Worm (Caenorhabditis elegans): Measurements from ENCODE around the gene nhr-203.

The nhr-203 gene

ce11 chrV:482860-483259 lies 23.3 kb downstream of the nhr-203 start:
- no peak for TF ChIP-seq scrt-1 (GFP tag; IDR thresholded peaks at IDR 0.05)
- TF ChIP-seq hmbx-1 (tag; optimal IDR thresholded peaks at IDR 0.05), result no peak
- no peak for TF ChIP-seq sea-1 (GFP tag; conservative IDR thresholded peaks at IDR 0.05)
- TF ChIP-seq ceh-36 (tag; optimal IDR thresholded peaks at IDR 0.05), result no peak
- no peak for TF ChIP-seq pes-1 (GFP tag; IDR thresholded peaks at IDR 0.05)

ce11 chrV:483289-483795 lies 23.7 kb downstream of the nhr-203 start, which contains the start of gene nhr-130:
TSS of gene nhr-130 (minus strand) at chrV:483339.
- no peak for TF ChIP-seq hmg-4 (GFP tag; optimal IDR thresholded peaks at IDR 0.05)
- TF ChIP-seq ceh-13 (GFP tag; optimal IDR thresholded peaks at IDR 0.05), result no peak
- TF ChIP-seq tbx-37 (GFP tag; conservative IDR thresholded peaks at IDR 0.05), result no peak
- TF ChIP-seq B0310.2 (tag; optimal IDR thresholded peaks at IDR 0.05), result no peak
- no peak for TF ChIP-seq hnd-1 (tag; optimal IDR thresholded peaks at IDR 0.05)

- no peak for TF ChIP-seq flt-1 (GFP tag; IDR thresholded peaks at IDR 0.05)
- TF ChIP-seq F13C5.2 (tag; optimal IDR thresholded peaks at IDR 0.05), result no peak
- TF ChIP-seq ets-7 (tag; optimal IDR thresholded peaks at IDR 0.05), result no peak
- TF ChIP-seq scrt-1 (GFP tag; IDR thresholded peaks at IDR 0.05), result no peak
- TF ChIP-seq tbx-11 (GFP tag; IDR thresholded peaks at IDR 0.05), result no peak
- TF ChIP-seq tra-4 (tag; optimal IDR thresholded peaks at IDR 0.05), result no peak
- TF ChIP-seq sea-1 (GFP tag; conservative IDR thresholded peaks at IDR 0.05), result no peak
- TF ChIP-seq ceh-36 (tag; optimal IDR thresholded peaks at IDR 0.05), result no peak
- no peak for TF ChIP-seq aly-1 (tag; optimal IDR thresholded peaks at IDR 0.05)
- TF ChIP-seq B0310.2 (tag; optimal IDR thresholded peaks at IDR 0.05), result no peak
- no peak for TF ChIP-seq pes-1 (GFP tag; IDR thresholded peaks at IDR 0.05)
- TF ChIP-seq hmg-4 (GFP tag; optimal IDR thresholded peaks at IDR 0.05), result no peak
- no peak for TF ChIP-seq hmbx-1 (tag; optimal IDR thresholded peaks at IDR 0.05)
Observed at ce11 chrV:484285-484890, 24.8 kb downstream of the nhr-203 start, which contains the start of gene nhr-212. TSS of gene nhr-212 (plus strand) at chrV:484857.

ce11 chrV:486684-487083 lies 27.1 kb downstream of the nhr-203 start, which contains the start of gene nhr-211:
TSS of gene nhr-211 (plus strand) at chrV:486984.
- TF ChIP-seq ceh-36 (tag; optimal IDR thresholded peaks at IDR 0.05) (no peak), sea-1 (GFP tag; conservative IDR thresholded peaks at IDR 0.05) (no peak), pes-1 (GFP tag; IDR thresholded peaks at IDR 0.05) (no peak), F13C5.2 (tag; optimal IDR thresholded peaks at IDR 0.05) (no peak), tra-4 (tag; optimal IDR thresholded peaks at IDR 0.05) (no peak), scrt-1 (GFP tag; IDR thresholded peaks at IDR 0.05) (no peak), tbx-11 (GFP tag; IDR thresholded peaks at IDR 0.05) (no peak), hmg-4 (GFP tag; optimal IDR thresholded peaks at IDR 0.05) (no peak), hnd-1 (tag; optimal IDR thresholded peaks at IDR 0.05) (no peak), ceh-13 (GFP tag; optimal IDR thresholded peaks at IDR 0.05) (no peak), tbx-37 (GFP tag; conservative IDR thresholded peaks at IDR 0.05) (no peak), B0310.2 (tag; optimal IDR thresholded peaks at IDR 0.05) (no peak), hmbx-1 (tag; optimal IDR thresholded peaks at IDR 0.05) (no peak), ets-7 (tag; optimal IDR thresholded peaks at IDR 0.05) (no peak), aly-1 (tag; optimal IDR thresholded peaks at IDR 0.05) (no peak), ama-1 (optimal IDR thresholded peaks at IDR 0.05) (no peak), flt-1 (GFP tag; IDR thresholded peaks at IDR 0.05) (no peak)

ce11 chrV:487980-488379 lies 28.4 kb downstream of the nhr-203 start:
- TF ChIP-seq aly-1 (tag; optimal IDR thresholded peaks at IDR 0.05) (no peak), flt-1 (GFP tag; IDR thresholded peaks at IDR 0.05) (no peak), sea-1 (GFP tag; conservative IDR thresholded peaks at IDR 0.05) (no peak)

- TF ChIP-seq B0310.2 (tag; optimal IDR thresholded peaks at IDR 0.05), result no peak
- no peak for TF ChIP-seq ets-7 (tag; optimal IDR thresholded peaks at IDR 0.05)
- TF ChIP-seq tbx-11 (GFP tag; IDR thresholded peaks at IDR 0.05), result no peak
Observed at ce11 chrV:489320-489719, 29.7 kb downstream of the nhr-203 start, which contains the start of gene nhr-106. TSS of gene nhr-106 (plus strand) at chrV:489620.

ce11 chrV:491432-491831 lies 31.8 kb downstream of the nhr-203 start, which contains the start of gene str-196:
TSS of gene str-196 (plus strand) at chrV:491732.
- TF ChIP-seq hmbx-1 (tag; optimal IDR thresholded peaks at IDR 0.05) (no peak), scrt-1 (GFP tag; IDR thresholded peaks at IDR 0.05) (no peak), hnd-1 (tag; optimal IDR thresholded peaks at IDR 0.05) (no peak), ceh-13 (GFP tag; optimal IDR thresholded peaks at IDR 0.05) (no peak), pes-1 (GFP tag; IDR thresholded peaks at IDR 0.05) (no peak), sea-1 (GFP tag; conservative IDR thresholded peaks at IDR 0.05) (no peak), tra-4 (tag; optimal IDR thresholded peaks at IDR 0.05) (no peak), ama-1 (optimal IDR thresholded peaks at IDR 0.05) (no peak)

ce11 chrV:494284-494683 lies 34.7 kb downstream of the nhr-203 start, which contains the start of gene nhr-131:
TSS of gene nhr-131 (plus strand) at chrV:494370.
- TF ChIP-seq sea-1 (GFP tag; conservative IDR thresholded peaks at IDR 0.05) (no peak), tra-4 (tag; optimal IDR thresholded peaks at IDR 0.05) (no peak), hmg-4 (GFP tag; optimal IDR thresholded peaks at IDR 0.05) (no peak), scrt-1 (GFP tag; IDR thresholded peaks at IDR 0.05) (no peak), tbx-37 (GFP tag; conservative IDR thresholded peaks at IDR 0.05) (no peak), ama-1 (optimal IDR thresholded peaks at IDR 0.05) (no peak), pes-1 (GFP tag; IDR thresholded peaks at IDR 0.05) (no peak), hnd-1 (tag; optimal IDR thresholded peaks at IDR 0.05) (no peak), B0310.2 (tag; optimal IDR thresholded peaks at IDR 0.05) (no peak), hmbx-1 (tag; optimal IDR thresholded peaks at IDR 0.05) (no peak), flt-1 (GFP tag; IDR thresholded peaks at IDR 0.05) (no peak), ets-7 (tag; optimal IDR thresholded peaks at IDR 0.05) (no peak), aly-1 (tag; optimal IDR thresholded peaks at IDR 0.05) (no peak), ceh-13 (GFP tag; optimal IDR thresholded peaks at IDR 0.05) (no peak), F13C5.2 (tag; optimal IDR thresholded peaks at IDR 0.05) (no peak), tbx-11 (GFP tag; IDR thresholded peaks at IDR 0.05) (no peak), ceh-36 (tag; optimal IDR thresholded peaks at IDR 0.05) (no peak)

Data from whole organism, early embryonic.